Fruit fly (Drosophila melanogaster) Kc167 (cell line): ENCODE measurements around the gene CG31493.

ENCODE experiments used
- Myc ChIP-seq: fragments of >200 bp; optimal IDR thresholded peaks from 2 replicates; lab custom pipeline; 2017; ENCODE audit warnings: missing external identifiers
- psq ChIP-seq: fragments of >200 bp; optimal IDR thresholded peaks from 2 replicates; lab custom pipeline; 2017; ENCODE audit warnings: missing external identifiers

DNA sequence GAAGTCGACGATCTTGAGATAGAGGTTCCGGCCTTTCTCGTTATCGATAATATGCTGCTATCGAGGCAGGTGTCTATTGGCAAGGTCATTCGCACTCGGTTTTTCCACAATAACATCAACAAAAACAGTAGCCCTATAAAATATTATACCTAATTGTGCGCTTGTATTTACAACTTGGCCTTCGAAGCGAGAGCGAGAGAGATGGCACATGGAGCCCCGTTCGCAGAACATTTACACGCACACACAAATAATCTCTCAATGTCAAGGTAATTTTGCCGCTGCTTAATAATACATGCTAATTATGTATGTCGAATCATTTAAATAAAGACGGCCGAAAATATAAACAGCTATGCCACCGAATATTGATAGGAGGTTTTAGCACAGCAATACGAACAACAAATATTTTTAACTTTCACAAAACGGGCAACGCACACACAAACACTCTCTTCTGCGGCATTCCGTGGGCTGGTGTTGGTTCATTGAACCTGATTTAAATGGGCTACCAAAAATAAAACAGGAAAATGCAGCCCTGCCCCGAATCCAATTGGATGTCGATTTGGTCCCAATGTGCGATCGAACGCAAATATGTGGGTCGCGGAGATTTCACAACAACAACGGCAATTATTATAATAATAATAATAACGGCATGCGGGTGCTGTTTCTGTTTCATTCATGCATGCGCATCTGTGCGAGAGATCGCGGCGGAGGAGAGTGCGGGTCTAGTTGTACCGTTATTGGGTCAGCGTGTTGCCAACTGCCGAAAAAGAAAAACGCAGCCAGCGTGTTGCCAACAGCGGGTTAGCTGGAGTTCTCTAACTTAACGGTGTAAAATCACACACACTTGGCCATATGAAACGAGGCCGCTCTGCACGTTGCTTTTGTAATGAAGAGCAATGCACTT lies 8.9 kb upstream of the CG31493 start:
- no peak for TF ChIP-seq psq
- TF ChIP-seq Myc (lab: Kevin White, UChicago): no peak
